Fruit fly (Drosophila melanogaster) whole organism, wandering third instar larva: ENCODE data around the gene CG43760.

Source experiments
- CG9705 ChIP-seq: fragments of 200-800 bp; sonication (Bioruptor generic); optimal IDR thresholded peaks from 2 replicates; lab custom pipeline; 2018; ENCODE audit warnings: missing biosample characterization, mild to moderate bottlenecking, missing genetic modification characterization
- Dif ChIP-seq: fragments of 200-275, 200-300 bp; sonication (Bioruptor generic); optimal IDR thresholded peaks from 2 replicates; lab custom pipeline; 2018; ENCODE audit warnings: missing biosample characterization, missing genetic modification characterization; ENCODE audit not compliant: partially characterized antibody
- Hr83 ChIP-seq: fragments of 200-300 bp; sonication (Bioruptor generic); optimal IDR thresholded peaks from 2 replicates; lab custom pipeline; 2016; ENCODE audit warnings: missing biosample characterization, mild to moderate bottlenecking, missing genetic modification characterization, moderate library complexity; ENCODE audit not compliant: poor library complexity, severe bottlenecking
- Jra ChIP-seq: sonication (Bioruptor generic); optimal IDR thresholded peaks from 2 replicates; lab custom pipeline; 2016; ENCODE audit warnings: missing biosample characterization, missing genetic modification characterization
- Rel ChIP-seq, 2 experiments: fragments of 200-800 bp; sonication (Bioruptor generic) in 1 of 2; optimal IDR thresholded peaks; 2 replicates in 1 of 2; 3 replicates in 1 of 2; lab custom pipeline; 2016 to 2019; ENCODE audit warnings: mild to moderate bottlenecking in 2 of 2, missing biosample characterization in 2 of 2, missing genetic modification characterization in 2 of 2, moderate library complexity in 1 of 2
- Vsx2 ChIP-seq: fragments of 200-300, 225-300 bp; sonication (Bioruptor generic); optimal IDR thresholded peaks from 2 replicates; lab custom pipeline; 2018; ENCODE audit warnings: missing biosample characterization, missing genetic modification characterization; ENCODE audit not compliant: partially characterized antibody
- ey ChIP-seq: fragments of 200-800 bp; sonication (Bioruptor generic); optimal IDR thresholded peaks from 2 replicates; lab custom pipeline; 2016; ENCODE audit warnings: missing biosample characterization, missing genetic modification characterization
- foxo ChIP-seq, 2 experiments: fragments of 200-800 bp; sonication (Bioruptor generic); optimal IDR thresholded peaks; 2 replicates in 1 of 2; 3 replicates in 1 of 2; lab custom pipeline; 2016 to 2017; ENCODE audit warnings: missing biosample characterization in 2 of 2, missing genetic modification characterization in 2 of 2
- pan ChIP-seq: fragments of >200 bp; optimal IDR thresholded peaks from 2 replicates; lab custom pipeline; 2017
- usp ChIP-seq: fragments of >200 bp; optimal IDR thresholded peaks from 2 replicates; lab custom pipeline; 2017; ENCODE audit warnings: missing biosample characterization, missing genetic modification characterization

DNA sequence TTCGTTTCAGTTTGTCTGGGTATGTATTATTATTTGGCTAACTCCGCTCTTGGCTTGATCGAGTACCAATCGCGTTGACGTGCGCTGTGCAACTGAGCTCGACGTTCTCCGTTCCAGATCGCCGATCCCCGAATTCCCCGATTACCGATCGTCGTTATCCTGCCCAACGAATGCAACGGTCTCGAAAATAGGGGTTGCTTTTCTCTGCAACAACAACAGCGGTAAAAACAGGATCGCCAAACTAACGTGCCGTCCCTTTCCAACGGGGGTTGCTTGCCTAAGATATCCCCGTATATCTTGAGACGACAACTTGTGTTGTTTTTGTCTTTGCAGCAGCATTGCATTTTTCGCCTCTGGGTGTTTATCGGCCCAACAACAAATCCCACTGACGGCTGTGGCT, 45.0 kb downstream of the CG43760 start:
- TF ChIP-seq pan = no peak
- TF ChIP-seq usp = no peak
- no peak for TF ChIP-seq ey (GFP tag; lab: Kevin White, UChicago)
- no peak for TF ChIP-seq Jra
- TF ChIP-seq foxo (GFP tag; optimal IDR thresholded peaks at IDR 0.05; lab: Kevin White, UChicago) = no peak
- no peak for TF ChIP-seq Vsx2
- no peak for TF ChIP-seq CG9705 (GFP tag; lab: Kevin White, UChicago)
- no peak for TF ChIP-seq Dif (GFP tag; lab: Kevin White, UChicago)
- TF ChIP-seq Rel (GFP tag; optimal IDR thresholded peaks at IDR 0.05; lab: Kevin White, UChicago) = no peak
- no peak for TF ChIP-seq Rel (tag; optimal IDR thresholded peaks at IDR 0.05; lab: Kevin White, UChicago)
- no peak for TF ChIP-seq Hr83
